Fruit fly (Drosophila melanogaster) S2 (cell line): Measurements from ENCODE around the gene CG31638.

ENCODE experiments used
- CG8478 ChIP-seq: fragments of >200 bp; optimal IDR thresholded peaks from 2 replicates; lab custom pipeline; 2018
- CTCF ChIP-seq, 2 experiments: fragments of >200 bp; optimal IDR thresholded peaks; 2 replicates each; lab custom pipeline; 2018

dm6 chr2L:6471978-6472776 is 18.7 kb upstream of the CG31638 start:
- TF ChIP-seq CG8478 (lab: Kevin White, UChicago), result no peak
- no peak for TF ChIP-seq CTCF (optimal IDR thresholded peaks at IDR 0.05; lab: Kevin White, UChicago)
